In the genomic region with DNA sequence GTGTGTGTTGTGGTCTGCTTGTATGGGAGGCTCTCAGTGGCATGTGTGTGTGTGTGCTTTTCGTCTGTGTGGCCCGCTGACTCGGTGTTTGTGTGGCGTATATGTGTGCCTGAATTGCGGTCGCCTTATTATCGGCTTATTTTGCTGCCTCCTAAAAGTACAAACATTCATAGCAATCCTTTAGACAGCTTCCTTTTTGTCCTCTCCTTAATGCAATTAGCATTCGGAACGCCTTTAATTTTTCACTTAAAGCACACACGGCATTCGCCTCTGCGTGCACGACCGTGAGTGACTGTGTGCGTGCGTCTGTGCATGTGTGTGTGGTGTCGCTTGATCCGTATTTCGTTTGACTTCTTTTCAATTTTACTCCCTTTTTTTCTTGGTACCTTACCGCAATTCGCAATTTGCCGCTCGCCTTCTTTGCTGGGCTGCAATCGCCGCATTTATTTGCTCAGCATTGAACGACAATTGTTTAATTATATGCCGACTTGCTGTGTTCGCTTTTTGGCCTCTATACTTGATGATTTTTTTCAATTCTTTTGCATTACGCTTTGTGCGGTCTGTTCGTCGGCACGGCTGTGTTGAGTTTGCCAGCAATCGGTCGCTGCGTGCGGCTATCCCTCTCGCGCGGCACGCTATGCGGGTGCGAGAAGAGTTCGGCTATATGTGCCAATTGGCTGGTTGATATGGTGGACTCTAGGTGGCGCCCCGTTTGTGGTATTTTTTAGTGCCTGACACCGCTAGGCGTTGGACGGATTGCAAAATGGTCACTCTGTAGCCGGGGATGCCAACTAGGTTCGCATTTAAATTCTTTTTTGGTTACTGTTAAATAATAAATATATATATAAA, we compare ENCODE assay signal across 1 fruit fly cellular context.
TF ChIP-seq lines count a peak whose summit lies in the region.

wcy (minus strand) TSS at position 608 of the 849 bp plus-strand sequence.

TF ChIP-seq in whole organism, embryonic, 481 proteins besides CTCF, POLR2A, EP300 and RAD21 (continued from another document and continues in another):
- TF ChIP-seq CG18764 (GFP tag; optimal IDR thresholded peaks at IDR 0.05; lab: Kevin White, UChicago) (no peak), CG3407 (GFP tag; optimal IDR thresholded peaks at IDR 0.05; lab: Kevin White, UChicago) (no peak), lab (GFP tag; optimal IDR thresholded peaks at IDR 0.05; lab: Kevin White, UChicago) (no peak), da (GFP tag; optimal IDR thresholded peaks at IDR 0.05; lab: Kevin White, UChicago) (no peak), wek (GFP tag; optimal IDR thresholded peaks at IDR 0.05; lab: Kevin White, UChicago) (peak; percentile 29), CG17328 (GFP tag; IDR thresholded peaks at IDR 0.05; lab: Robert Waterston, UW) (peak; percentile 40; the same call in 1 of the 2 replicates), shn (GFP tag; optimal IDR thresholded peaks at IDR 0.05; lab: Kevin White, UChicago) (no peak), fu2 (GFP tag; optimal IDR thresholded peaks at IDR 0.05; lab: Kevin White, UChicago) (no peak), so (GFP tag; IDR thresholded peaks at IDR 0.05; lab: Robert Waterston, UW) (no peak), PHDP (tag; optimal IDR thresholded peaks at IDR 0.05; lab: Kevin White, UChicago) (no peak), CG2199 (GFP tag; IDR thresholded peaks at IDR 0.05; lab: Robert Waterston, UW) (no peak), run (tag; optimal IDR thresholded peaks at IDR 0.05; lab: Kevin White, UChicago) (no peak), CG6175 (GFP tag; IDR thresholded peaks at IDR 0.05; lab: Robert Waterston, UW) (no peak), E2f1 (GFP tag; IDR thresholded peaks at IDR 0.05; lab: Robert Waterston, UW) (no peak), odd (GFP tag; optimal IDR thresholded peaks at IDR 0.05; lab: Kevin White, UChicago) (no peak), cad (GFP tag; optimal IDR thresholded peaks at IDR 0.05; lab: Kevin White, UChicago) (no peak), CG2678 (tag; optimal IDR thresholded peaks at IDR 0.05; lab: Kevin White, UChicago) (no peak), yki (optimal IDR thresholded peaks at IDR 0.05; lab: Kevin White, UChicago) (no peak), gfzf (GFP tag; optimal IDR thresholded peaks at IDR 0.05; lab: Kevin White, UChicago) (peak; percentile 91), CG11723 (GFP tag; optimal IDR thresholded peaks at IDR 0.05; lab: Kevin White, UChicago) (no peak), inv (GFP tag; IDR thresholded peaks at IDR 0.05; lab: Robert Waterston, UW; ENCODE audit: partially characterized antibody) (0 out of 2 replicates have a peak, but pooled peaks have one; percentile 26), rib (GFP tag; IDR thresholded peaks at IDR 0.05; lab: Robert Waterston, UW) (no peak), CG14710 (tag; optimal IDR thresholded peaks at IDR 0.05; lab: Kevin White, UChicago) (no peak), Dbx (GFP tag; IDR thresholded peaks at IDR 0.05; lab: Robert Waterston, UW) (0 out of 3 replicates have a peak, but pooled peaks have one; percentile 50), Dp (GFP tag; optimal IDR thresholded peaks at IDR 0.05; lab: Kevin White, UChicago) (peak; percentile 51), D19A (tag; optimal IDR thresholded peaks at IDR 0.05; lab: Kevin White, UChicago) (no peak), CG1529 (GFP tag; optimal IDR thresholded peaks at IDR 0.05; lab: Kevin White, UChicago) (no peak), CG10267 (tag; optimal IDR thresholded peaks at IDR 0.05; lab: Kevin White, UChicago) (no peak), hbn (GFP tag; IDR thresholded peaks at IDR 0.05; lab: Robert Waterston, UW; ENCODE audit: partially characterized antibody) (no peak; the same call in 1 of the 2 replicates), ATbp (GFP tag; optimal IDR thresholded peaks at IDR 0.05; lab: Kevin White, UChicago) (no peak), Opbp (GFP tag; IDR thresholded peaks at IDR 0.05; lab: Robert Waterston, UW; ENCODE audit: partially characterized antibody) (peak; percentile 47; the same call in 2 of the 3 replicates), CG9876 (GFP tag; optimal IDR thresholded peaks at IDR 0.05; lab: Kevin White, UChicago) (no peak), usp (GFP tag; optimal IDR thresholded peaks at IDR 0.05; lab: Kevin White, UChicago) (no peak), CG17385 (GFP tag; optimal IDR thresholded peaks at IDR 0.05; lab: Kevin White, UChicago) (peak; percentile 40), amos (GFP tag; IDR thresholded peaks at IDR 0.05; lab: Robert Waterston, UW; ENCODE audit: partially characterized antibody) (0 out of 2 replicates have a peak, but pooled peaks have one; percentile 42), dmrt11E (tag; optimal IDR thresholded peaks at IDR 0.05; lab: Kevin White, UChicago) (no peak), row (GFP tag; IDR thresholded peaks at IDR 0.05; lab: Robert Waterston, UW) (peak; percentile 68), Mes4 (GFP tag; optimal IDR thresholded peaks at IDR 0.05; lab: Kevin White, UChicago) (no peak), CG7987 (GFP tag; optimal IDR thresholded peaks at IDR 0.05; lab: Kevin White, UChicago) (peak; percentile 37), lmd (GFP tag; IDR thresholded peaks at IDR 0.05; lab: Robert Waterston, UW) (no peak), CG43689 (GFP tag; IDR thresholded peaks at IDR 0.05; lab: Robert Waterston, UW) (no peak), Sox100B (GFP tag; optimal IDR thresholded peaks at IDR 0.05; lab: Kevin White, UChicago) (no peak), grn (GFP tag; optimal IDR thresholded peaks at IDR 0.05; lab: Kevin White, UChicago) (no peak), CG11093 (GFP tag; IDR thresholded peaks at IDR 0.05; lab: Robert Waterston, UW) (no peak), CG4328 (GFP tag; optimal IDR thresholded peaks at IDR 0.05; lab: Kevin White, UChicago) (no peak), CG13624 (GFP tag; optimal IDR thresholded peaks at IDR 0.05; lab: Kevin White, UChicago) (no peak), CG11247 (GFP tag; IDR thresholded peaks at IDR 0.05; lab: Robert Waterston, UW) (0 out of 2 replicates have a peak, but pooled peaks have one; percentile 41), CG10147 (GFP tag; optimal IDR thresholded peaks at IDR 0.05; lab: Kevin White, UChicago) (no peak), HHEX (GFP tag; optimal IDR thresholded peaks at IDR 0.05; lab: Kevin White, UChicago) (no peak), tna (GFP tag; IDR thresholded peaks at IDR 0.05; lab: Robert Waterston, UW; ENCODE audit: partially characterized antibody) (no peak), Nf-YC (tag; optimal IDR thresholded peaks at IDR 0.05; lab: Kevin White, UChicago) (peak; percentile 0), CG12236 (GFP tag; optimal IDR thresholded peaks at IDR 0.05; lab: Kevin White, UChicago) (no peak), CG4617 (GFP tag; optimal IDR thresholded peaks at IDR 0.05; lab: Kevin White, UChicago; ENCODE audit: borderline replicate concordance) (peak; percentile 13), exex (tag; optimal IDR thresholded peaks at IDR 0.05; lab: Kevin White, UChicago) (no peak), Ravus (GFP tag; IDR thresholded peaks at IDR 0.05; lab: Robert Waterston, UW) (no peak), Optix (GFP tag; IDR thresholded peaks at IDR 0.05; lab: Robert Waterston, UW) (peak; percentile 37; the same call in 1 of the 3 replicates), gsb (GFP tag; IDR thresholded peaks at IDR 0.05; lab: Robert Waterston, UW) (no peak), Gsc (GFP tag; IDR thresholded peaks at IDR 0.05; lab: Robert Waterston, UW) (no peak), CG14860 (GFP tag; IDR thresholded peaks at IDR 0.05; lab: Robert Waterston, UW; ENCODE audit: partially characterized antibody) (no peak), sens (GFP tag; lab: Kevin White, UChicago) (peak; percentile 45), C15 (GFP tag; IDR thresholded peaks at IDR 0.05; lab: Robert Waterston, UW) (no peak), CG4854 (GFP tag; optimal IDR thresholded peaks at IDR 0.05; lab: Kevin White, UChicago) (no peak), corto (GFP tag; optimal IDR thresholded peaks at IDR 0.05; lab: Kevin White, UChicago) (no peak), CG16813 (GFP tag; IDR thresholded peaks at IDR 0.05; lab: Robert Waterston, UW; ENCODE audit: partially characterized antibody) (0 out of 3 replicates have a peak, but pooled peaks have one; percentile 37), nau (GFP tag; optimal IDR thresholded peaks at IDR 0.05; lab: Kevin White, UChicago) (no peak), CG30403 (GFP tag; optimal IDR thresholded peaks at IDR 0.05; lab: Kevin White, UChicago) (peak; percentile 2), otp (GFP tag; IDR thresholded peaks at IDR 0.05; lab: Robert Waterston, UW) (no peak), oc (tag; optimal IDR thresholded peaks at IDR 0.05; lab: Kevin White, UChicago) (no peak), twi (tag; optimal IDR thresholded peaks at IDR 0.05; lab: Kevin White, UChicago) (no peak), CoRest (tag; optimal IDR thresholded peaks at IDR 0.05; lab: Kevin White, UChicago) (peak; percentile 21), Blimp-1 (GFP tag; optimal IDR thresholded peaks at IDR 0.05; lab: Kevin White, UChicago) (no peak), sima (GFP tag; optimal IDR thresholded peaks at IDR 0.05; lab: Kevin White, UChicago) (no peak), NC2β (GFP tag; optimal IDR thresholded peaks at IDR 0.05; lab: Kevin White, UChicago) (peak; percentile 44), Awh (GFP tag; IDR thresholded peaks at IDR 0.05; lab: Robert Waterston, UW) (no peak), CG14014 (GFP tag; IDR thresholded peaks at IDR 0.05; lab: Robert Waterston, UW) (no peak), CG31441 (GFP tag; IDR thresholded peaks at IDR 0.05; lab: Robert Waterston, UW) (no peak), br (optimal IDR thresholded peaks at IDR 0.05; lab: Kevin White, UChicago) (no peak), H2.0 (GFP tag; IDR thresholded peaks at IDR 0.05; lab: Robert Waterston, UW) (0 out of 2 replicates have a peak, but pooled peaks have one; percentile 10), E2f2 (GFP tag; IDR thresholded peaks at IDR 0.05; lab: Robert Waterston, UW) (peak; percentile 50), CG7556 (GFP tag; optimal IDR thresholded peaks at IDR 0.05; lab: Kevin White, UChicago) (no peak), Deaf1 (tag; optimal IDR thresholded peaks at IDR 0.05; lab: Kevin White, UChicago) (no peak), CG9797 (GFP tag; optimal IDR thresholded peaks at IDR 0.05; lab: Kevin White, UChicago) (peak; percentile 79), H15 (GFP tag; IDR thresholded peaks at IDR 0.05; lab: Robert Waterston, UW) (no peak), CG5953 (GFP tag; IDR thresholded peaks at IDR 0.05; lab: Robert Waterston, UW) (no peak), nom (GFP tag; optimal IDR thresholded peaks at IDR 0.05; lab: Kevin White, UChicago) (peak; percentile 26), CG15696 (tag; optimal IDR thresholded peaks at IDR 0.05; lab: Kevin White, UChicago) (no peak), p53 (GFP tag; optimal IDR thresholded peaks at IDR 0.05; lab: Kevin White, UChicago) (no peak), CG17912 (GFP tag; optimal IDR thresholded peaks at IDR 0.05; lab: Kevin White, UChicago) (peak; percentile 67), CHES-1-like (GFP tag; optimal IDR thresholded peaks at IDR 0.05; lab: Kevin White, UChicago) (peak; percentile 1), Atf-2 (GFP tag; optimal IDR thresholded peaks at IDR 0.05; lab: Kevin White, UChicago) (no peak), CG17802 (tag; optimal IDR thresholded peaks at IDR 0.05; lab: Kevin White, UChicago) (peak; percentile 1), CG42726 (GFP tag; IDR thresholded peaks at IDR 0.05; lab: Robert Waterston, UW; ENCODE audit: partially characterized antibody) (peak; percentile 64; the same call in 1 of the 2 replicates), CG10543 (GFP tag; optimal IDR thresholded peaks at IDR 0.05; lab: Kevin White, UChicago) (peak; percentile 35), CG14441 (GFP tag; IDR thresholded peaks at IDR 0.05; lab: Robert Waterston, UW) (no peak; the same call in 1 of the 2 replicates), Sry-δ (GFP tag; optimal IDR thresholded peaks at IDR 0.05; lab: Kevin White, UChicago) (peak; percentile 45), CG12744 (GFP tag; optimal IDR thresholded peaks at IDR 0.05; lab: Kevin White, UChicago) (no peak), ttk (GFP tag; IDR thresholded peaks at IDR 0.05; lab: Robert Waterston, UW) (no peak), dati (GFP tag; IDR thresholded peaks at IDR 0.05; lab: Robert Waterston, UW) (no peak), tup (GFP tag; optimal IDR thresholded peaks at IDR 0.05; lab: Kevin White, UChicago) (no peak), CG10654 (GFP tag; optimal IDR thresholded peaks at IDR 0.05; lab: Kevin White, UChicago) (no peak), cg (GFP tag; optimal IDR thresholded peaks at IDR 0.05; lab: Kevin White, UChicago) (peak; percentile 94), sd (tag; optimal IDR thresholded peaks at IDR 0.05; lab: Kevin White, UChicago) (no peak), CG13287 (GFP tag; IDR thresholded peaks at IDR 0.05; lab: Robert Waterston, UW; ENCODE audit: partially characterized antibody) (peak; percentile 27), CG10321 (GFP tag; IDR thresholded peaks at IDR 0.05; lab: Robert Waterston, UW) (peak; percentile 97), cwo (GFP tag; optimal IDR thresholded peaks at IDR 0.05; lab: Kevin White, UChicago) (no peak), CG14965 (GFP tag; optimal IDR thresholded peaks at IDR 0.05; lab: Kevin White, UChicago; ENCODE audit: borderline replicate concordance) (no peak), Nf-YA (GFP tag; IDR thresholded peaks at IDR 0.05; lab: Robert Waterston, UW) (no peak), cato (GFP tag; optimal IDR thresholded peaks at IDR 0.05; lab: Kevin White, UChicago; ENCODE audit: borderline replicate concordance) (no peak), CG3163 (GFP tag; optimal IDR thresholded peaks at IDR 0.05; lab: Kevin White, UChicago) (no peak), CG3726 (GFP tag; IDR thresholded peaks at IDR 0.05; lab: Robert Waterston, UW) (no peak), Oli (tag; optimal IDR thresholded peaks at IDR 0.05; lab: Kevin White, UChicago) (no peak), NC2α (GFP tag; optimal IDR thresholded peaks at IDR 0.05; lab: Kevin White, UChicago) (no peak), pita (GFP tag; optimal IDR thresholded peaks at IDR 0.05; lab: Kevin White, UChicago) (no peak), z (GFP tag; IDR thresholded peaks at IDR 0.05; lab: Robert Waterston, UW) (no peak), CG13775 (GFP tag; optimal IDR thresholded peaks at IDR 0.05; lab: Kevin White, UChicago) (no peak), vnd (GFP tag; IDR thresholded peaks at IDR 0.05; lab: Robert Waterston, UW; ENCODE audit: partially characterized antibody) (0 out of 3 replicates have a peak, but pooled peaks have one; percentile 15), CG7271 (tag; optimal IDR thresholded peaks at IDR 0.05; lab: Kevin White, UChicago) (no peak), CG1233 (GFP tag; optimal IDR thresholded peaks at IDR 0.05; lab: Kevin White, UChicago) (no peak), onecut (GFP tag; IDR thresholded peaks at IDR 0.05; lab: Robert Waterston, UW) (peak; percentile 25; the same call in 1 of the 2 replicates), esg (GFP tag; conservative IDR thresholded peaks at IDR 0.05; lab: Robert Waterston, UW) (no peak; the same call in 1 of the 2 replicates), HLHmδ (GFP tag; optimal IDR thresholded peaks at IDR 0.05; lab: Kevin White, UChicago) (peak; percentile 3)
